Fruit fly (Drosophila melanogaster) whole organism, embryonic: ENCODE data around the gene CG2104.

ENCODE experiments used
- Atf3 ChIP-seq: fragments of 200-800 bp; sonication (Bioruptor generic); optimal IDR thresholded peaks from 3 replicates; lab custom pipeline; 2016; ENCODE audit warnings: missing biosample characterization, missing genetic modification characterization
- Atf6 ChIP-seq: fragments of 200-800 bp; sonication (Bioruptor generic); IDR thresholded peaks from 2 replicates; pipeline ENCODE4 v1.3.6; 2022; ENCODE audit warnings: missing biosample characterization, missing genetic modification characterization
- CG12104 ChIP-seq: fragments of 200-800 bp; sonication (Bioruptor generic); optimal IDR thresholded peaks from 3 replicates; lab custom pipeline; 2016; ENCODE audit warnings: missing biosample characterization, missing genetic modification characterization
- CG12155 ChIP-seq: fragments of 200-800 bp; sonication (Bioruptor generic); optimal IDR thresholded peaks from 3 replicates; lab custom pipeline; 2016; ENCODE audit warnings: missing biosample characterization, missing genetic modification characterization
- CG12236 ChIP-seq: fragments of 200-800 bp; sonication (Bioruptor generic); optimal IDR thresholded peaks from 2 replicates; lab custom pipeline; 2016; ENCODE audit warnings: missing biosample characterization, missing genetic modification characterization
- CG12769 ChIP-seq: fragments of 200-800 bp; sonication (Bioruptor generic); optimal IDR thresholded peaks from 2 replicates; lab custom pipeline; 2019; ENCODE audit warnings: missing biosample characterization, mild to moderate bottlenecking, missing genetic modification characterization, moderate library complexity
- CG14050 ChIP-seq: fragments of 200-800 bp; sonication (Bioruptor generic); IDR thresholded peaks from 3 replicates; pipeline ENCODE4 v1.3.6; 2022; ENCODE audit warnings: missing biosample characterization, missing genetic modification characterization
- CG15011 ChIP-seq: fragments of 200-800 bp; sonication (Bioruptor generic); optimal IDR thresholded peaks from 3 replicates; lab custom pipeline; 2018; ENCODE audit warnings: missing biosample characterization, mild to moderate bottlenecking, missing genetic modification characterization
- CG15696 ChIP-seq: fragments of 200-800 bp; sonication (Bioruptor generic); optimal IDR thresholded peaks from 2 replicates; lab custom pipeline; 2019; ENCODE audit warnings: missing biosample characterization, mild to moderate bottlenecking, missing genetic modification characterization, moderate library complexity
- CG18262 ChIP-seq: fragments of 200-800 bp; optimal IDR thresholded peaks from 3 replicates; lab custom pipeline; 2019; ENCODE audit warnings: missing biosample characterization, mild to moderate bottlenecking, missing genetic modification characterization, moderate library complexity
- CG18599 ChIP-seq: fragments of 200-800 bp; sonication (Bioruptor generic); optimal IDR thresholded peaks from 3 replicates; lab custom pipeline; 2017; ENCODE audit warnings: missing biosample characterization, missing genetic modification characterization, mild to moderate bottlenecking, moderate library complexity, missing genetic modification reagents
- CG2875 ChIP-seq: fragments of 200-800 bp; sonication (Bioruptor generic); optimal IDR thresholded peaks from 2 replicates; lab custom pipeline; 2017; ENCODE audit warnings: missing biosample characterization, mild to moderate bottlenecking, missing genetic modification characterization, missing genetic modification reagents
- CG42726 ChIP-seq: fragments of 200-800 bp; sonication (Bioruptor generic); IDR thresholded peaks from 2 replicates; pipeline ENCODE4 v1.3.6; 2022; ENCODE audit warnings: missing biosample characterization, missing genetic modification characterization; ENCODE audit not compliant: partially characterized antibody
- CG43689 ChIP-seq: fragments of 200-800 bp; sonication (Bioruptor generic); IDR thresholded peaks from 2 replicates; pipeline ENCODE4 v1.3.6; 2022; ENCODE audit warnings: missing biosample characterization, missing genetic modification characterization
- CG4424 ChIP-seq: fragments of 200-800 bp; sonication (Bioruptor generic); optimal IDR thresholded peaks from 3 replicates; lab custom pipeline; 2016; ENCODE audit warnings: missing biosample characterization, missing genetic modification characterization
- CG4854 ChIP-seq: fragments of 200-800 bp; sonication (Bioruptor generic); optimal IDR thresholded peaks from 2 replicates; lab custom pipeline; 2016; ENCODE audit warnings: missing biosample characterization, missing genetic modification characterization, inconsistent platforms
- CG7271 ChIP-seq: fragments of 200-800 bp; sonication (Bioruptor generic); optimal IDR thresholded peaks from 2 replicates; lab custom pipeline; 2018; ENCODE audit warnings: missing biosample characterization, mild to moderate bottlenecking, missing genetic modification characterization, moderate library complexity
- CG7928 ChIP-seq: fragments of 200-800 bp; sonication (Bioruptor generic); optimal IDR thresholded peaks from 2 replicates; lab custom pipeline; 2017; ENCODE audit warnings: missing biosample characterization, mild to moderate bottlenecking, missing genetic modification characterization
- CG7963 ChIP-seq: fragments of 200-800 bp; sonication (Bioruptor generic); IDR thresholded peaks from 3 replicates; pipeline ENCODE4 v1.3.6; 2022; ENCODE audit warnings: missing biosample characterization, missing genetic modification characterization; ENCODE audit not compliant: partially characterized antibody
- CG9817 ChIP-seq: fragments of 200-800 bp; sonication (Bioruptor generic); optimal IDR thresholded peaks from 2 replicates; lab custom pipeline; 2018; ENCODE audit warnings: missing biosample characterization, mild to moderate bottlenecking, missing genetic modification characterization, moderate library complexity
- Chrac-16 ChIP-seq: fragments of 200-800 bp; sonication (Bioruptor generic); optimal IDR thresholded peaks from 3 replicates; lab custom pipeline; 2016; ENCODE audit warnings: missing biosample characterization, missing genetic modification characterization
- HmgD ChIP-seq: fragments of 200-800 bp; sonication (Bioruptor generic); optimal IDR thresholded peaks from 3 replicates; lab custom pipeline; 2016; ENCODE audit warnings: missing biosample characterization, missing genetic modification characterization
- Optix ChIP-seq: fragments of 200-800 bp; sonication (Bioruptor generic); IDR thresholded peaks from 3 replicates; pipeline ENCODE4 v1.3.6; 2022; ENCODE audit warnings: missing biosample characterization, missing genetic modification characterization
- Poxn ChIP-seq: fragments of 200-800 bp; sonication (Bioruptor generic); IDR thresholded peaks from 2 replicates; pipeline ENCODE4 v1.3.6; 2022; ENCODE audit warnings: missing biosample characterization, missing genetic modification characterization
- Ptx1 ChIP-seq: fragments of 200-800 bp; sonication (Bioruptor generic); IDR thresholded peaks from 2 replicates; pipeline ENCODE4 v1.3.6; 2022; ENCODE audit warnings: missing biosample characterization, missing genetic modification characterization
- YL-1 ChIP-seq: fragments of 200-800 bp; sonication (Bioruptor generic); optimal IDR thresholded peaks from 3 replicates; lab custom pipeline; 2017; ENCODE audit warnings: missing biosample characterization, mild to moderate bottlenecking, missing genetic modification characterization
- aop ChIP-seq: fragments of 200-800 bp; sonication (Bioruptor generic); IDR thresholded peaks from 2 replicates; pipeline ENCODE4 v1.3.6; 2022; ENCODE audit warnings: missing biosample characterization, missing genetic modification characterization
- cwo ChIP-seq: fragments of 200-800 bp; sonication (Bioruptor generic); optimal IDR thresholded peaks from 3 replicates; lab custom pipeline; 2017; ENCODE audit warnings: missing biosample characterization, missing genetic modification characterization, mild to moderate bottlenecking, moderate library complexity, missing genetic modification reagents
- dmrt99B ChIP-seq: fragments of 200-800 bp; sonication (Bioruptor generic); optimal IDR thresholded peaks from 2 replicates; lab custom pipeline; 2018; ENCODE audit warnings: missing biosample characterization, mild to moderate bottlenecking, missing genetic modification characterization, moderate library complexity
- eve ChIP-seq, 2 experiments: fragments of >200 bp; optimal IDR thresholded peaks; 2 replicates each; lab custom pipeline; 2017; ENCODE audit warnings: missing biosample characterization in 2 of 2, missing genetic modification characterization in 2 of 2
- eyg ChIP-seq: fragments of 200-800 bp; sonication (Bioruptor generic); optimal IDR thresholded peaks from 3 replicates; lab custom pipeline; 2016; ENCODE audit warnings: missing biosample characterization, missing genetic modification characterization
- hb ChIP-seq: fragments of 200-800 bp; sonication (Bioruptor generic); IDR thresholded peaks from 3 replicates; pipeline ENCODE4 v1.3.6; 2022; ENCODE audit warnings: missing biosample characterization, missing genetic modification characterization; ENCODE audit not compliant: partially characterized antibody
- ind ChIP-seq: fragments of 200-800 bp; sonication (Bioruptor generic); optimal IDR thresholded peaks from 3 replicates; lab custom pipeline; 2016; ENCODE audit warnings: missing biosample characterization, missing genetic modification characterization
- jing ChIP-seq: fragments of 200-800 bp; sonication (Bioruptor generic); optimal IDR thresholded peaks from 2 replicates; lab custom pipeline; 2018; ENCODE audit warnings: missing biosample characterization, mild to moderate bottlenecking, missing genetic modification characterization
- klu ChIP-seq: fragments of 200-800 bp; sonication (Bioruptor generic); IDR thresholded peaks from 2 replicates; pipeline ENCODE4 v1.3.6; 2022; ENCODE audit warnings: missing biosample characterization, missing genetic modification characterization
- luna ChIP-seq: fragments of 200-800 bp; sonication (Bioruptor generic); optimal IDR thresholded peaks from 2 replicates; lab custom pipeline; 2016; ENCODE audit warnings: missing biosample characterization, missing genetic modification characterization
- pan ChIP-seq, 4 experiments: fragments of >200 bp in 3 of 4; fragments of 200-800 bp in 1 of 4; sonication (Bioruptor generic) in 1 of 4; optimal IDR thresholded peaks in 3 of 4; IDR thresholded peaks in 1 of 4; 2 replicates each; pipeline versions ENCODE4 v1.3.6 to Lab custom; 2017 to 2022; ENCODE audit warnings: missing biosample characterization in 2 of 4, missing genetic modification characterization in 2 of 4, mixed read lengths in 1 of 4
- peb ChIP-seq: fragments of 200-800 bp; sonication (Bioruptor generic); IDR thresholded peaks from 2 replicates; pipeline ENCODE4 v1.3.6; 2022; ENCODE audit warnings: missing biosample characterization, missing genetic modification characterization
- pho ChIP-seq: fragments of 200-800 bp; sonication (Bioruptor generic); optimal IDR thresholded peaks from 2 replicates; lab custom pipeline; 2016; ENCODE audit warnings: missing biosample characterization, missing genetic modification characterization
- pita ChIP-seq: fragments of 200-800 bp; sonication (Bioruptor generic); optimal IDR thresholded peaks from 2 replicates; lab custom pipeline; 2017; ENCODE audit warnings: missing biosample characterization, mild to moderate bottlenecking, missing genetic modification characterization
- sima ChIP-seq: fragments of 200-800 bp; sonication (Bioruptor generic); optimal IDR thresholded peaks from 2 replicates; lab custom pipeline; 2016; ENCODE audit warnings: missing biosample characterization, missing genetic modification characterization
- ssp ChIP-seq: fragments of 200-800 bp; sonication (Bioruptor generic); IDR thresholded peaks from 2 replicates; pipeline ENCODE4 v1.3.6; 2022; ENCODE audit warnings: missing biosample characterization, missing genetic modification characterization
- stc ChIP-seq: fragments of 200-800 bp; sonication (Bioruptor generic); IDR thresholded peaks from 2 replicates; pipeline ENCODE4 v1.3.6; 2022; ENCODE audit warnings: missing biosample characterization, missing genetic modification characterization
- stwl ChIP-seq: fragments of 200-800 bp; sonication (Bioruptor generic); optimal IDR thresholded peaks from 3 replicates; lab custom pipeline; 2018; ENCODE audit warnings: missing biosample characterization, mild to moderate bottlenecking, missing genetic modification characterization, moderate library complexity
- tin ChIP-seq: fragments of 200-800 bp; sonication (Bioruptor generic); optimal IDR thresholded peaks from 3 replicates; lab custom pipeline; 2016; ENCODE audit warnings: missing biosample characterization, missing genetic modification characterization
- vnd ChIP-seq: fragments of 200-800 bp; sonication (Bioruptor generic); IDR thresholded peaks from 3 replicates; pipeline ENCODE4 v1.3.6; 2022; ENCODE audit warnings: missing biosample characterization, missing genetic modification characterization; ENCODE audit not compliant: partially characterized antibody

CG2104 gene

dm6 chr3R:5686049-5686757 is 6.9 kb downstream of the CG2104 start (continued):
- TF ChIP-seq aop (GFP tag; lab: Robert Waterston, UW) (no peak), CG15011 (GFP tag; lab: Kevin White, UChicago) (peak; percentile 28), sima (no peak), Optix (GFP tag; lab: Robert Waterston, UW) (0 out of 3 replicates have a peak, but pooled peaks have one; percentile 32), CG12155 (GFP tag; lab: Kevin White, UChicago) (no peak), CG14050 (peak; percentile 36; the same call in 1 of the 3 replicates), eve (GFP tag; optimal IDR thresholded peaks at IDR 0.05; lab: Kevin White, UChicago) (no peak), stwl (tag; lab: Kevin White, UChicago) (no peak), pita (GFP tag; lab: Kevin White, UChicago) (no peak), Atf6 (GFP tag; lab: Robert Waterston, UW) (no peak; the same call in 1 of the 2 replicates), luna (no peak), CG7271 (tag; lab: Kevin White, UChicago) (no peak), CG4854 (GFP tag; lab: Kevin White, UChicago) (no peak), YL-1 (GFP tag; lab: Kevin White, UChicago) (no peak), CG12769 (peak; percentile 75), HmgD (GFP tag; lab: Kevin White, UChicago) (no peak)
- TF ChIP-seq, all 482 proteins: peak for 196

- peak; percentile 26; the same call in 1 of the 2 replicates for TF ChIP-seq Ptx1 (GFP tag; lab: Robert Waterston, UW)
- no peak for TF ChIP-seq vnd
- TF ChIP-seq CG15696 (tag; lab: Kevin White, UChicago) = no peak
- TF ChIP-seq CG42726 (GFP tag; lab: Robert Waterston, UW) = peak; percentile 27; the same call in 1 of the 2 replicates
- TF ChIP-seq ssp (GFP tag; lab: Robert Waterston, UW) = peak; percentile 45; the same call in 1 of the 2 replicates
- no peak for TF ChIP-seq cwo (GFP tag; lab: Kevin White, UChicago)
- TF ChIP-seq Atf3 = no peak
- no peak for TF ChIP-seq CG4424 (GFP tag; lab: Kevin White, UChicago)
- no peak for TF ChIP-seq peb (GFP tag; lab: Robert Waterston, UW)
- TF ChIP-seq Poxn (GFP tag; lab: Robert Waterston, UW) = no peak
- no peak for TF ChIP-seq CG18599
- TF ChIP-seq ind = no peak
- no peak for TF ChIP-seq eyg (GFP tag; lab: Kevin White, UChicago)
- no peak for TF ChIP-seq CG7928 (GFP tag; lab: Kevin White, UChicago)
- no peak for TF ChIP-seq CG2875 (GFP tag; lab: Kevin White, UChicago)
- TF ChIP-seq CG12155 (GFP tag; lab: Kevin White, UChicago) = peak; percentile 49
- TF ChIP-seq CG43689 (GFP tag; lab: Robert Waterston, UW) = no peak
- TF ChIP-seq pho (GFP tag; lab: Kevin White, UChicago) = no peak
- no peak for TF ChIP-seq stc (GFP tag; lab: Robert Waterston, UW)
- TF ChIP-seq hb = 0 out of 3 replicates have a peak, but pooled peaks have one; percentile 16
- no peak for TF ChIP-seq dmrt99B
- TF ChIP-seq CG12104 (GFP tag; lab: Kevin White, UChicago) = peak; percentile 48
- TF ChIP-seq jing (GFP tag; lab: Kevin White, UChicago) = no peak
- no peak for TF ChIP-seq CG12236 (GFP tag; lab: Kevin White, UChicago)
- no peak for TF ChIP-seq CG9817 (tag; lab: Kevin White, UChicago)
- peak; percentile 26 for TF ChIP-seq tin (GFP tag; lab: Kevin White, UChicago)
- no peak for TF ChIP-seq pan (optimal IDR thresholded peaks at IDR 0.05; lab: Kevin White, UChicago)
- no peak for TF ChIP-seq pan (GFP tag; optimal IDR thresholded peaks at IDR 0.05 in 1 of 2, IDR thresholded peaks at IDR 0.05 in 1 of 2)
- TF ChIP-seq klu (GFP tag; lab: Robert Waterston, UW) = no peak
- TF ChIP-seq CG7963 (GFP tag; lab: Robert Waterston, UW) = no peak
- TF ChIP-seq Chrac-16 (GFP tag; lab: Kevin White, UChicago) = no peak
- TF ChIP-seq CG18262 (tag; lab: Kevin White, UChicago) = no peak
Observed at dm6 chr3R:5685269-5686048, 7.6 kb downstream of the CG2104 start, which contains the start of the genes Rab23 and plx. Rab23 (minus strand) TSS chr3R:5685434. plx (plus strand) TSS chr3R:5685855.
